Fruit fly (Drosophila melanogaster) whole organism, wandering third instar larva: Measurements from ENCODE around the gene Cpr78Cc.

Experiments
- Abd-B ChIP-seq: fragments of >200 bp; optimal IDR thresholded peaks from 2 replicates; lab custom pipeline; 2017; ENCODE audit warnings: missing biosample characterization, missing genetic modification characterization
- CG32264 ChIP-seq: fragments of 200-800 bp; sonication (Bioruptor generic); optimal IDR thresholded peaks from 2 replicates; lab custom pipeline; 2016; ENCODE audit warnings: missing biosample characterization, missing genetic modification characterization
- CG9705 ChIP-seq: fragments of 200-800 bp; sonication (Bioruptor generic); optimal IDR thresholded peaks from 2 replicates; lab custom pipeline; 2018; ENCODE audit warnings: missing biosample characterization, mild to moderate bottlenecking, missing genetic modification characterization
- CrebA ChIP-seq: fragments of 200-800 bp; sonication (Bioruptor generic); optimal IDR thresholded peaks from 2 replicates; lab custom pipeline; 2016; ENCODE audit warnings: missing biosample characterization, mild to moderate bottlenecking, missing genetic modification characterization, borderline replicate concordance
- Dfd ChIP-seq: fragments of >200 bp; optimal IDR thresholded peaks from 2 replicates; lab custom pipeline; 2017; ENCODE audit warnings: missing biosample characterization, missing genetic modification characterization
- Dif ChIP-seq: fragments of 200-275, 200-300 bp; sonication (Bioruptor generic); optimal IDR thresholded peaks from 2 replicates; lab custom pipeline; 2018; ENCODE audit warnings: missing biosample characterization, missing genetic modification characterization; ENCODE audit not compliant: partially characterized antibody
- GATAd ChIP-seq: sonication (Bioruptor generic); optimal IDR thresholded peaks from 2 replicates; lab custom pipeline; 2016; ENCODE audit warnings: missing biosample characterization, missing genetic modification characterization
- HLH106 ChIP-seq: fragments of 200-800 bp; optimal IDR thresholded peaks from 3 replicates; lab custom pipeline; 2019; ENCODE audit warnings: missing biosample characterization, mild to moderate bottlenecking, missing genetic modification characterization, moderate library complexity
- Hnf4 ChIP-seq: fragments of 200-800 bp; sonication (Bioruptor generic); optimal IDR thresholded peaks from 2 replicates; lab custom pipeline; 2016; ENCODE audit warnings: missing biosample characterization, mild to moderate bottlenecking, missing genetic modification characterization
- Hr78 ChIP-seq: fragments of >200 bp; optimal IDR thresholded peaks from 2 replicates; lab custom pipeline; 2017; ENCODE audit warnings: missing biosample characterization, missing genetic modification characterization
- Hr83 ChIP-seq: fragments of 200-300 bp; sonication (Bioruptor generic); optimal IDR thresholded peaks from 2 replicates; lab custom pipeline; 2016; ENCODE audit warnings: missing biosample characterization, mild to moderate bottlenecking, missing genetic modification characterization, moderate library complexity; ENCODE audit not compliant: poor library complexity, severe bottlenecking
- Jra ChIP-seq: sonication (Bioruptor generic); optimal IDR thresholded peaks from 2 replicates; lab custom pipeline; 2016; ENCODE audit warnings: missing biosample characterization, missing genetic modification characterization
- Mio ChIP-seq: sonication (Bioruptor generic); optimal IDR thresholded peaks from 2 replicates; lab custom pipeline; 2016; ENCODE audit warnings: missing biosample characterization, missing genetic modification characterization
- Myc ChIP-seq: fragments of >200 bp; optimal IDR thresholded peaks from 2 replicates; lab custom pipeline; 2017
- N ChIP-seq: fragments of >200 bp; optimal IDR thresholded peaks from 2 replicates; lab custom pipeline; 2018; ENCODE audit warnings: missing biosample characterization, missing external identifiers, missing genetic modification characterization
- OdsH ChIP-seq: fragments of 200-800 bp; sonication (Bioruptor generic); optimal IDR thresholded peaks from 2 replicates; lab custom pipeline; 2016; ENCODE audit warnings: missing biosample characterization, mild to moderate bottlenecking, missing genetic modification characterization
- Rel ChIP-seq, 2 experiments: fragments of 200-800 bp; sonication (Bioruptor generic) in 1 of 2; optimal IDR thresholded peaks; 2 replicates in 1 of 2; 3 replicates in 1 of 2; lab custom pipeline; 2016 to 2019; ENCODE audit warnings: mild to moderate bottlenecking in 2 of 2, missing biosample characterization in 2 of 2, missing genetic modification characterization in 2 of 2, moderate library complexity in 1 of 2
- Sp1 ChIP-seq: fragments of 200-800 bp; sonication (Bioruptor generic); optimal IDR thresholded peaks from 3 replicates; lab custom pipeline; 2019; ENCODE audit warnings: missing biosample characterization, mild to moderate bottlenecking, missing genetic modification characterization, moderate library complexity
- Vsx2 ChIP-seq: fragments of 200-300, 225-300 bp; sonication (Bioruptor generic); optimal IDR thresholded peaks from 2 replicates; lab custom pipeline; 2018; ENCODE audit warnings: missing biosample characterization, missing genetic modification characterization; ENCODE audit not compliant: partially characterized antibody
- br ChIP-seq: fragments of 200-800 bp; sonication (Bioruptor generic); optimal IDR thresholded peaks from 2 replicates; lab custom pipeline; 2016; ENCODE audit warnings: missing biosample characterization, missing genetic modification characterization
- brk ChIP-seq: fragments of 200-800 bp; sonication (Bioruptor generic); optimal IDR thresholded peaks from 2 replicates; lab custom pipeline; 2016; ENCODE audit warnings: missing biosample characterization, mild to moderate bottlenecking, missing genetic modification characterization
- dl ChIP-seq, 2 experiments: fragments of 175-275, 200-275 bp in 1 of 2; fragments of 200-275 bp in 1 of 2; sonication (Bioruptor generic); optimal IDR thresholded peaks; lab custom pipeline; 2018; ENCODE audit warnings: mild to moderate bottlenecking in 2 of 2, missing biosample characterization in 2 of 2, missing genetic modification characterization in 2 of 2, moderate library complexity in 2 of 2; ENCODE audit not compliant: partially characterized antibody in 2 of 2, insufficient read depth in 1 of 2
- dmrt93B ChIP-seq: fragments of 200-800 bp; sonication (Bioruptor generic); optimal IDR thresholded peaks from 2 replicates; lab custom pipeline; 2018; ENCODE audit warnings: missing biosample characterization, mild to moderate bottlenecking, missing genetic modification characterization
- dsf ChIP-seq: sonication (Bioruptor generic); optimal IDR thresholded peaks from 2 replicates; lab custom pipeline; 2016; ENCODE audit warnings: missing biosample characterization, missing genetic modification characterization, borderline replicate concordance
- ey ChIP-seq: fragments of 200-800 bp; sonication (Bioruptor generic); optimal IDR thresholded peaks from 2 replicates; lab custom pipeline; 2016; ENCODE audit warnings: missing biosample characterization, missing genetic modification characterization
- foxo ChIP-seq, 2 experiments: fragments of 200-800 bp; sonication (Bioruptor generic); optimal IDR thresholded peaks; 2 replicates in 1 of 2; 3 replicates in 1 of 2; lab custom pipeline; 2016 to 2017; ENCODE audit warnings: missing biosample characterization in 2 of 2, missing genetic modification characterization in 2 of 2
- fru ChIP-seq: fragments of 200-800 bp; sonication (Bioruptor generic); optimal IDR thresholded peaks from 3 replicates; lab custom pipeline; 2016; ENCODE audit warnings: missing biosample characterization, mild to moderate bottlenecking, missing genetic modification characterization
- h ChIP-seq: fragments of 200-800 bp; sonication (Bioruptor generic); optimal IDR thresholded peaks from 3 replicates; lab custom pipeline; 2016; ENCODE audit warnings: missing biosample characterization, mild to moderate bottlenecking, missing genetic modification characterization
- jim ChIP-seq: fragments of 175-275, 200-325 bp; sonication (Bioruptor generic); optimal IDR thresholded peaks from 2 replicates; lab custom pipeline; 2016; ENCODE audit warnings: missing biosample characterization, mild to moderate bottlenecking, missing genetic modification characterization
- lola ChIP-seq: fragments of >200 bp; optimal IDR thresholded peaks from 2 replicates; lab custom pipeline; 2017; ENCODE audit warnings: missing biosample characterization, missing genetic modification characterization
- psq ChIP-seq: fragments of 200-800 bp; sonication (Bioruptor generic); optimal IDR thresholded peaks from 3 replicates; lab custom pipeline; 2017; ENCODE audit warnings: missing biosample characterization, mild to moderate bottlenecking, missing genetic modification characterization, moderate library complexity
- rgr ChIP-seq: fragments of 200-800 bp; sonication (Bioruptor generic); optimal IDR thresholded peaks from 3 replicates; lab custom pipeline; 2016; ENCODE audit warnings: missing biosample characterization, mild to moderate bottlenecking, missing genetic modification characterization
- sage ChIP-seq: fragments of 200-800 bp; sonication (Bioruptor generic); optimal IDR thresholded peaks from 2 replicates; lab custom pipeline; 2016; ENCODE audit warnings: missing biosample characterization, mild to moderate bottlenecking, missing genetic modification characterization
- sv ChIP-seq: fragments of 200-800 bp; sonication (Bioruptor generic); optimal IDR thresholded peaks from 3 replicates; lab custom pipeline; 2016; ENCODE audit warnings: missing biosample characterization, missing genetic modification characterization
- tai ChIP-seq: sonication (Bioruptor generic); optimal IDR thresholded peaks from 2 replicates; lab custom pipeline; 2016; ENCODE audit warnings: missing biosample characterization, missing genetic modification characterization
- usp ChIP-seq: fragments of >200 bp; optimal IDR thresholded peaks from 2 replicates; lab custom pipeline; 2017; ENCODE audit warnings: missing biosample characterization, missing genetic modification characterization
- woc ChIP-seq: sonication (Bioruptor generic); optimal IDR thresholded peaks from 2 replicates; lab custom pipeline; 2016; ENCODE audit warnings: missing biosample characterization, mild to moderate bottlenecking, missing genetic modification characterization

Cpr78Cc gene

DNA sequence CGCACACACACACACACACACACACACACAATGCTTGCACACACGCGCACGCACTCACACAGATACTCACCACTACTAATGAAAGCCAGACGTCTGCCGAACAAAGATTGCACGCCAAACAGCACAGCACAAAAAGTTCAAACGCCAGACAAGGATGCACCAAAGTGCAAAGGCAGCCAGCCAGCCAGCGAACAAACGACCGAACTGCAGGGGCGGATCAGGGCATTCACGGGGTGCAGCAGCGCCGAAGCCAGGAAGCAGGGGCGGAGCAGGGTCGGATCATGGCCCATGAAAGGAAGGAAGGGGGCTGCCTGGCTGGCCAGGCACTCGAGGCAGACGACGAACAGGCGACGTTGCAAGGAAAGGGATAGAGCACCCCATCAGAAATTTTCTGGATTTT is 47.9 kb upstream of the Cpr78Cc start:
- TF ChIP-seq Dfd, result peak; percentile 47
- TF ChIP-seq dl (GFP tag; optimal IDR thresholded peaks at IDR 0.05; lab: Kevin White, UChicago; ENCODE audit: insufficient read depth in 1 of 2, partially characterized antibody in 2 of 2), result peak in 1 of 2 experiments; percentile 43
- TF ChIP-seq Hnf4 (GFP tag; lab: Kevin White, UChicago), result peak; percentile 44
- peak; percentile 88 for TF ChIP-seq Dif (GFP tag; lab: Kevin White, UChicago)
- peak; percentile 12 for TF ChIP-seq psq (GFP tag; lab: Kevin White, UChicago)
- TF ChIP-seq Vsx2, result peak; percentile 31
- peak; percentile 77 for TF ChIP-seq woc (GFP tag; lab: Kevin White, UChicago)
- TF ChIP-seq HLH106 (tag; lab: Kevin White, UChicago), result no peak
- TF ChIP-seq CG9705 (GFP tag; lab: Kevin White, UChicago), result peak; percentile 10
- peak; percentile 5 for TF ChIP-seq jim (GFP tag; lab: Kevin White, UChicago)
- peak; percentile 19 for TF ChIP-seq fru (GFP tag; lab: Kevin White, UChicago)
- no peak for TF ChIP-seq dsf (GFP tag; lab: Kevin White, UChicago)
- peak; percentile 57 for TF ChIP-seq br (GFP tag; lab: Kevin White, UChicago)
- TF ChIP-seq Hr83 (GFP tag; lab: Kevin White, UChicago), result no peak
- TF ChIP-seq Rel (GFP tag; optimal IDR thresholded peaks at IDR 0.05; lab: Kevin White, UChicago), result peak; percentile 24
- TF ChIP-seq Rel (tag; optimal IDR thresholded peaks at IDR 0.05; lab: Kevin White, UChicago), result no peak

DNA sequence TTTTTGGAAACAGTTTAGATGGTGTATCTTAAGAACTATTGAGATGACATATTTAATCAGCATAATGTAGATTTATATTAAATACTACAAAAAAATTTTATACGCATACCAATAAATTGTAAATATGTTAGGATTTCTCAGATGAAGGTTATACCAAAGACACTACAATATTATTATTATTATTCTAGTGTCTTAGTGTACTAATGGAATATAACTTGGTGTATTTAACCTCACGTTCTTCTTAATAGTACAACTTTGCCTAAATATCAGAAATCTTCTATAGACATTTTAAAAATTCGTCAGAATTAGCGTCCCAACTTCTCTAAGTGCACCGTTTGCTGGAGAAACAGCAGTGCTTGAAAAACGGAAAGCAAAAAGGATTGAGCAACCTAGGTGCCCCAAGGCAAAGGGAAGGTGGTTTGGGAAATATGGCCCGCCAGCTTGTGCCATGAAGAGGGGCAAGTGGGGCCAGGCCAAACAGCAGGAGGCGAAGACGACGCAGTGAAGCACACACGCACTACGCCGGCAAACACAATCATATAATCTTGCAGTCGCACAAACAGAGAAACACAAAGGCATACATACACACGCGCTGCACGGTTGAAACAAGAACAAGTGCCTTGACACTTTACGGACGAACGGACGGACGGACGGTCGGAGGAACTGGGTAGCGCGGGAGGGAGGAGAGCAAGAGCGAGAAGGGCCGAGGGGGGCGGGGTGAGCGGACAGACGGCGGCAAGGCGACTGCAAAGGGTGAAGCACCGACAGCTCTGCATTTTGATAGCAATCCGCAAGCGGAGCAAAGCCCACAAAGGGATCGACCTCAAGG is 47.2 kb upstream of the Cpr78Cc start:
- TF ChIP-seq Abd-B (GFP tag; lab: Kevin White, UChicago), result no peak
- TF ChIP-seq dl (GFP tag; optimal IDR thresholded peaks at IDR 0.05; lab: Kevin White, UChicago; ENCODE audit: insufficient read depth in 1 of 2, partially characterized antibody in 2 of 2), result peak in 1 of 2 experiments; percentile 59
- no peak for TF ChIP-seq sv (GFP tag; lab: Kevin White, UChicago)
- no peak for TF ChIP-seq GATAd (GFP tag; lab: Kevin White, UChicago)
- no peak for TF ChIP-seq Hnf4 (GFP tag; lab: Kevin White, UChicago)
- peak in 1 of 2 experiments; percentile 42 for TF ChIP-seq foxo (GFP tag; optimal IDR thresholded peaks at IDR 0.05; lab: Kevin White, UChicago)
- peak; percentile 48 for TF ChIP-seq woc (GFP tag; lab: Kevin White, UChicago)
- TF ChIP-seq Dfd, result no peak
- TF ChIP-seq Jra (GFP tag; lab: Kevin White, UChicago), result no peak
- no peak for TF ChIP-seq CG32264 (GFP tag; lab: Kevin White, UChicago)
- TF ChIP-seq HLH106 (tag; lab: Kevin White, UChicago), result peak; percentile 43
- peak; percentile 36 for TF ChIP-seq Sp1 (GFP tag; lab: Kevin White, UChicago)
- no peak for TF ChIP-seq tai (GFP tag; lab: Kevin White, UChicago)
- TF ChIP-seq CG9705 (GFP tag; lab: Kevin White, UChicago), result no peak
- no peak for TF ChIP-seq usp (GFP tag; lab: Kevin White, UChicago)
- peak; percentile 10 for TF ChIP-seq OdsH (GFP tag; lab: Kevin White, UChicago)
- TF ChIP-seq Mio (GFP tag; lab: Kevin White, UChicago), result no peak
- TF ChIP-seq Rel (GFP tag; optimal IDR thresholded peaks at IDR 0.05; lab: Kevin White, UChicago), result no peak
- TF ChIP-seq Rel (tag; optimal IDR thresholded peaks at IDR 0.05; lab: Kevin White, UChicago), result peak; percentile 87
- TF ChIP-seq Vsx2, result peak; percentile 12
- peak; percentile 31 for TF ChIP-seq h (GFP tag; lab: Kevin White, UChicago)
- no peak for TF ChIP-seq brk
- peak; percentile 2 for TF ChIP-seq Dif (GFP tag; lab: Kevin White, UChicago)

DNA sequence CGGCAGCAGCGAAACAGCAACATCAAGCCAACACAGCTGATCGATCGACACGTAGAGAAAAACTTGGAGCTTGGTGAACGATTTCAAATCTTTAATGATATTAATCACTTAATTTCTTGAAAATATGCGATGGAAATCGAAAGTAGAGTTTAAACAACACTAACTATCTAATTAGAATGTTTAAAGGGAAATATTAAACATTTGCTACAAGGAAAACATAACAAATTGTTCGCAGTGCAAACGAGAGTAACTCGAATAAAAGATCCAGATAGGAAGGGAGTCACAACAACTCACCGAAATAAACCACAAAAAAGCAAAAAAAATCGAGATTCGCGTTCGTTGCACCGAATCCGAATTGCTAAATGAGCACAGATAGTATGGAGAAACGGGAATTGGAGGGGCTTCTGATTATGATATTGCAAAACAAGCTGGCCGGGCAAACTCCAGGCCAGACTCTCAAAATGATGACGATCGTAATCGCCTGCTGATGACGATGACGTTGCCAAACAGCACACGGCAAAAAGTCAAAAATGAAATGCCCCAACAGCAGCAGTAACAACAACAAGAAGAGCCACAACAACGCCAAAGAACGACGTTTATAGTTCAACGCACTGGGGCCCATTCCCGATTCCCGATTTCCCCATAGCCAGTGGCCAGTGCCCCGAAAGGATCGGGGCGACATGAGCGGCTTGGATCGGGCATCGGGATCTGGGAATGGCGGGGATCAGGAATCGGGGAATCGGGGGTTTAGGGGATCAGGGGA is 46.4 kb upstream of the Cpr78Cc start:
- peak; percentile 99 for TF ChIP-seq Hnf4 (GFP tag; lab: Kevin White, UChicago)
- TF ChIP-seq sv (GFP tag; lab: Kevin White, UChicago), result no peak
- TF ChIP-seq Jra (GFP tag; lab: Kevin White, UChicago), result peak; percentile 97
- TF ChIP-seq Dfd, result peak; percentile 59
- peak; percentile 87 for TF ChIP-seq jim (GFP tag; lab: Kevin White, UChicago)
- peak; percentile 98 for TF ChIP-seq sage (GFP tag; lab: Kevin White, UChicago)
- peak; percentile 85 for TF ChIP-seq Mio (GFP tag; lab: Kevin White, UChicago)
- TF ChIP-seq N (GFP tag; lab: Kevin White, UChicago), result no peak
- peak; percentile 99 for TF ChIP-seq HLH106 (tag; lab: Kevin White, UChicago)
- peak; percentile 99 for TF ChIP-seq Sp1 (GFP tag; lab: Kevin White, UChicago)
- peak; percentile 99 for TF ChIP-seq br (GFP tag; lab: Kevin White, UChicago)
- TF ChIP-seq foxo (GFP tag; optimal IDR thresholded peaks at IDR 0.05; lab: Kevin White, UChicago), result peak; percentile 94 to 99
- no peak for TF ChIP-seq Abd-B (GFP tag; lab: Kevin White, UChicago)
- peak; percentile 99 for TF ChIP-seq rgr (GFP tag; lab: Kevin White, UChicago)
- TF ChIP-seq ey (GFP tag; lab: Kevin White, UChicago), result peak; percentile 99
- no peak for TF ChIP-seq Hr78 (GFP tag; lab: Kevin White, UChicago)
- TF ChIP-seq dsf (GFP tag; lab: Kevin White, UChicago), result peak; percentile 92
- peak; percentile 97 for TF ChIP-seq brk
- TF ChIP-seq woc (GFP tag; lab: Kevin White, UChicago), result peak; percentile 98
- TF ChIP-seq GATAd (GFP tag; lab: Kevin White, UChicago), result peak; percentile 94
- TF ChIP-seq dmrt93B (GFP tag; lab: Kevin White, UChicago), result peak; percentile 98
- peak; percentile 98 for TF ChIP-seq CG9705 (GFP tag; lab: Kevin White, UChicago)
- peak; percentile 95 for TF ChIP-seq CrebA (GFP tag; lab: Kevin White, UChicago)
- TF ChIP-seq psq (GFP tag; lab: Kevin White, UChicago), result peak; percentile 97
- no peak for TF ChIP-seq Vsx2
- no peak for TF ChIP-seq Myc (lab: Kevin White, UChicago)
- no peak for TF ChIP-seq lola (GFP tag; lab: Kevin White, UChicago)
